Worm (Caenorhabditis elegans): ENCODE data around the gene C07A12.2.

Gene C07A12.2

ce11 chrX:4586617-4587016 lies 42.0 kb downstream of the C07A12.2 start, which contains the start of gene C05E11.2:
Gene C05E11.2 (plus strand): TSS chrX:4586917.
- TF ChIP-seq lin-13 (GFP tag; optimal IDR thresholded peaks at IDR 0.05) (no peak), elt-3 (tag; optimal IDR thresholded peaks at IDR 0.05) (no peak), tbx-2 (tag; optimal IDR thresholded peaks at IDR 0.05) (no peak), nhr-28 (tag; optimal IDR thresholded peaks at IDR 0.05) (no peak), mab-9 (GFP tag; IDR thresholded peaks at IDR 0.05) (no peak), ztf-4 (tag; optimal IDR thresholded peaks at IDR 0.05) (no peak), snu-23 (GFP tag; optimal IDR thresholded peaks at IDR 0.05) (no peak), Y116A8C.19 (tag; optimal IDR thresholded peaks at IDR 0.05; ENCODE audit: borderline replicate concordance) (no peak), lsy-2 (tag; optimal IDR thresholded peaks at IDR 0.05) (no peak), aha-1 (tag; optimal IDR thresholded peaks at IDR 0.05) (no peak), nhr-11 (tag; optimal IDR thresholded peaks at IDR 0.05) (no peak), nhr-20 (tag; optimal IDR thresholded peaks at IDR 0.05) (no peak), nhr-90 (tag; optimal IDR thresholded peaks at IDR 0.05; ENCODE audit: poor library complexity) (no peak), irx-1 (tag; optimal IDR thresholded peaks at IDR 0.05) (no peak), ceh-82 (tag; optimal IDR thresholded peaks at IDR 0.05) (no peak), dsc-1 (tag; optimal IDR thresholded peaks at IDR 0.05) (no peak), nhr-76 (tag; optimal IDR thresholded peaks at IDR 0.05) (no peak), mef-2 (tag; optimal IDR thresholded peaks at IDR 0.05) (no peak), vab-15 (tag; optimal IDR thresholded peaks at IDR 0.05) (no peak), swsn-7 (tag; optimal IDR thresholded peaks at IDR 0.05) (no peak)

DNA sequence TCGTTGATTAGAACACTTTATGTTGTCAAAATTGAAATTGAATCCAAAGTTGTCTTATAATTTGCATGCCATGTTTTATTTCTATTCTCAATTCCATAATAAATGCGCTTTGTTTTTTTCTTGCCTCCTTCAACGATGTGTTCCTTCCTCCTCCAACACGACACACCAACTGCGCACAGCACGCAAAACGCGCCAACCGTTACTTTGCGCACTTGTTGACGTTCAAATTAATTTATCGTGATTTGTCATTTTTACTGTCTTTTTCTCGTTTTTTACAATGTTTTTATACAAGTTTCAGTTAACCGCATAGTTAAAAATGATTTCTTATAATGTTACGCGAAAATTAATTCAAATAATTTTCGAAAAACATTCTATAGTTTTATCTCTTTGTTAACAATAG lies 43.3 kb downstream of the C07A12.2 start:
- TF ChIP-seq efl-1 (optimal IDR thresholded peaks at IDR 0.05) (peak; percentile 35 to 45), efl-1 (GFP tag; optimal IDR thresholded peaks at IDR 0.05 in 1 of 2) (peak; percentile 26 to 92), lin-35 (GFP tag; optimal IDR thresholded peaks at IDR 0.05) (peak; percentile 10 to 60), skn-1 (tag; optimal IDR thresholded peaks at IDR 0.05) (no peak), fkh-4 (tag; optimal IDR thresholded peaks at IDR 0.05; ENCODE audit: borderline replicate concordance) (no peak), unc-62 (GFP tag; optimal IDR thresholded peaks at IDR 0.05) (no peak), nhr-71 (tag; optimal IDR thresholded peaks at IDR 0.05) (peak; percentile 60), tlp-1 (tag; optimal IDR thresholded peaks at IDR 0.05) (no peak), dsc-1 (tag; optimal IDR thresholded peaks at IDR 0.05) (no peak), sptf-1 (tag; optimal IDR thresholded peaks at IDR 0.05) (no peak), elt-3 (tag; optimal IDR thresholded peaks at IDR 0.05) (peak in 1 of 6 experiments; percentile 7), mep-1 (tag; optimal IDR thresholded peaks at IDR 0.05) (peak; percentile 80), snu-23 (GFP tag; optimal IDR thresholded peaks at IDR 0.05) (peak; percentile 73), nhr-20 (tag; optimal IDR thresholded peaks at IDR 0.05) (peak; percentile 53), mab-9 (GFP tag; IDR thresholded peaks at IDR 0.05) (no peak), blmp-1 (tag; optimal IDR thresholded peaks at IDR 0.05) (peak; percentile 63), lin-13 (GFP tag; optimal IDR thresholded peaks at IDR 0.05) (peak; percentile 45), nhr-76 (tag; optimal IDR thresholded peaks at IDR 0.05) (no peak), aha-1 (tag; optimal IDR thresholded peaks at IDR 0.05) (no peak), nhr-84 (tag; optimal IDR thresholded peaks at IDR 0.05) (no peak), ztf-11 (tag; optimal IDR thresholded peaks at IDR 0.05) (no peak), swsn-7 (tag; optimal IDR thresholded peaks at IDR 0.05) (peak; percentile 53), zip-4 (GFP tag; optimal IDR thresholded peaks at IDR 0.05) (no peak), ama-1 (optimal IDR thresholded peaks at IDR 0.05) (no peak), ceh-8 (GFP tag; optimal IDR thresholded peaks at IDR 0.05) (no peak), nhr-11 (tag; optimal IDR thresholded peaks at IDR 0.05) (no peak), lin-14 (GFP tag; optimal IDR thresholded peaks at IDR 0.05) (peak; percentile 88), C16A3.4 (tag; optimal IDR thresholded peaks at IDR 0.05) (peak; percentile 50), pax-3 (tag; optimal IDR thresholded peaks at IDR 0.05) (no peak), unc-130 (tag; optimal IDR thresholded peaks at IDR 0.05) (no peak), hlh-4 (tag; optimal IDR thresholded peaks at IDR 0.05) (no peak), C04F5.9 (tag; optimal IDR thresholded peaks at IDR 0.05) (no peak), aly-2 (tag; optimal IDR thresholded peaks at IDR 0.05) (no peak), ceh-90 (tag; optimal IDR thresholded peaks at IDR 0.05) (no peak), hlh-17 (GFP tag; optimal IDR thresholded peaks at IDR 0.05; ENCODE audit: borderline replicate concordance) (no peak), fkh-8 (tag; optimal IDR thresholded peaks at IDR 0.05) (no peak), zag-1 (tag; optimal IDR thresholded peaks at IDR 0.05) (no peak), C34B4.2 (tag; optimal IDR thresholded peaks at IDR 0.05) (no peak), tbx-2 (tag; optimal IDR thresholded peaks at IDR 0.05) (peak; percentile 41), vab-15 (tag; optimal IDR thresholded peaks at IDR 0.05) (no peak), sox-4 (tag; optimal IDR thresholded peaks at IDR 0.05) (no peak), grh-1 (GFP tag; IDR thresholded peaks at IDR 0.05) (no peak), lsy-2 (tag; optimal IDR thresholded peaks at IDR 0.05) (peak; percentile 46 to 69), jun-1 (tag; optimal IDR thresholded peaks at IDR 0.05) (peak; percentile 21)
